Fruit fly (Drosophila melanogaster) whole organism, embryonic: ENCODE measurements around the gene CG4770.

Experiments used
- Aef1 ChIP-seq: fragments of 200-800 bp; sonication (Bioruptor generic); IDR thresholded peaks from 3 replicates; pipeline ENCODE4 v1.3.6; 2022; ENCODE audit warnings: missing biosample characterization, missing genetic modification characterization
- Antp ChIP-seq: fragments of 200-800 bp; sonication (Bioruptor generic); optimal IDR thresholded peaks from 3 replicates; lab custom pipeline; 2016; ENCODE audit warnings: missing biosample characterization, missing genetic modification characterization
- C15 ChIP-seq: fragments of 200-800 bp; sonication (Bioruptor generic); IDR thresholded peaks from 3 replicates; pipeline ENCODE4 v1.3.6; 2022; ENCODE audit warnings: missing biosample characterization, missing genetic modification characterization
- CG10274 ChIP-seq: fragments of 200-800 bp; sonication (Bioruptor generic); optimal IDR thresholded peaks from 3 replicates; lab custom pipeline; 2017; ENCODE audit warnings: missing biosample characterization, mild to moderate bottlenecking, missing genetic modification characterization
- CG10321 ChIP-seq: fragments of 200-800 bp; sonication (Bioruptor generic); IDR thresholded peaks from 2 replicates; pipeline ENCODE4 v1.3.6; 2022; ENCODE audit warnings: missing biosample characterization, missing genetic modification characterization
- CG11093 ChIP-seq: fragments of 200-800 bp; sonication (Bioruptor generic); IDR thresholded peaks from 3 replicates; pipeline ENCODE4 v1.3.6; 2022; ENCODE audit warnings: missing biosample characterization, missing genetic modification characterization
- CG12299 ChIP-seq: fragments of 200-800 bp; sonication (Bioruptor generic); optimal IDR thresholded peaks from 2 replicates; lab custom pipeline; 2018; ENCODE audit warnings: missing biosample characterization, mild to moderate bottlenecking, missing genetic modification characterization
- CG14050 ChIP-seq: fragments of 200-800 bp; sonication (Bioruptor generic); IDR thresholded peaks from 3 replicates; pipeline ENCODE4 v1.3.6; 2022; ENCODE audit warnings: missing biosample characterization, missing genetic modification characterization
- CG15601 ChIP-seq: fragments of 200-800 bp; sonication (Bioruptor generic); optimal IDR thresholded peaks from 3 replicates; lab custom pipeline; 2019; ENCODE audit warnings: missing biosample characterization, mild to moderate bottlenecking, missing genetic modification characterization, moderate library complexity
- CG16815 ChIP-seq: fragments of 200-800 bp; sonication (Bioruptor generic); optimal IDR thresholded peaks from 3 replicates; lab custom pipeline; 2017; ENCODE audit warnings: missing biosample characterization, mild to moderate bottlenecking, missing genetic modification characterization
- CG17568 ChIP-seq: fragments of 200-800 bp; sonication (Bioruptor generic); optimal IDR thresholded peaks from 2 replicates; lab custom pipeline; 2018; ENCODE audit warnings: missing biosample characterization, mild to moderate bottlenecking, missing genetic modification characterization, moderate library complexity
- CG1832 ChIP-seq: fragments of 200-800 bp; sonication (Bioruptor generic); optimal IDR thresholded peaks from 2 replicates; lab custom pipeline; 2017; ENCODE audit warnings: missing biosample characterization, mild to moderate bottlenecking, missing genetic modification characterization, inconsistent platforms
- CG18476 ChIP-seq: fragments of 200-800 bp; sonication (Bioruptor generic); optimal IDR thresholded peaks from 2 replicates; lab custom pipeline; 2016; ENCODE audit warnings: missing biosample characterization, mild to moderate bottlenecking, missing genetic modification characterization
- CG18619 ChIP-seq: fragments of 200-800 bp; sonication (Bioruptor generic); optimal IDR thresholded peaks from 3 replicates; lab custom pipeline; 2017; ENCODE audit warnings: missing biosample characterization, mild to moderate bottlenecking, missing genetic modification characterization
- CG2202 ChIP-seq: fragments of 200-800 bp; sonication (Bioruptor generic); optimal IDR thresholded peaks from 2 replicates; lab custom pipeline; 2018; ENCODE audit warnings: missing biosample characterization, mild to moderate bottlenecking, missing genetic modification characterization
- CG4404 ChIP-seq: fragments of 200-800 bp; sonication (Bioruptor generic); IDR thresholded peaks from 2 replicates; pipeline ENCODE4 v1.3.6; 2022; ENCODE audit warnings: missing biosample characterization, missing genetic modification characterization
- CG6854 ChIP-seq: fragments of 200-800 bp; sonication (Bioruptor generic); optimal IDR thresholded peaks from 3 replicates; lab custom pipeline; 2017; ENCODE audit warnings: missing biosample characterization, mild to moderate bottlenecking, missing genetic modification characterization
- CG8290 ChIP-seq, 3 experiments: fragments of 200-800 bp; sonication (Bioruptor generic); optimal IDR thresholded peaks; 2 replicates each; lab custom pipeline; 2016 to 2019; ENCODE audit warnings: missing biosample characterization in 3 of 3, missing genetic modification characterization in 3 of 3, mild to moderate bottlenecking in 2 of 3, moderate library complexity in 1 of 3
- CHES-1-like ChIP-seq: fragments of 200-800 bp; sonication (Bioruptor generic); optimal IDR thresholded peaks from 2 replicates; lab custom pipeline; 2016; ENCODE audit warnings: missing biosample characterization, missing genetic modification characterization
- Dfd ChIP-seq, 2 experiments: fragments of >200 bp; optimal IDR thresholded peaks; 2 replicates each; lab custom pipeline; 2017; ENCODE audit warnings: missing biosample characterization in 2 of 2, missing genetic modification characterization in 2 of 2
- H2.0 ChIP-seq: fragments of 200-800 bp; sonication (Bioruptor generic); IDR thresholded peaks from 2 replicates; pipeline ENCODE4 v1.3.6; 2022; ENCODE audit warnings: missing biosample characterization, missing genetic modification characterization
- HmgD ChIP-seq: fragments of 200-800 bp; sonication (Bioruptor generic); optimal IDR thresholded peaks from 3 replicates; lab custom pipeline; 2016; ENCODE audit warnings: missing biosample characterization, missing genetic modification characterization
- Hr39 ChIP-seq: fragments of >200 bp; optimal IDR thresholded peaks from 2 replicates; lab custom pipeline; 2017
- Jarid2 ChIP-seq: fragments of 200-800 bp; sonication (Bioruptor generic); optimal IDR thresholded peaks from 3 replicates; lab custom pipeline; 2017; ENCODE audit warnings: mild to moderate bottlenecking, missing biosample characterization, missing genetic modification reagents, missing genetic modification characterization
- Mad ChIP-seq: fragments of 200-800 bp; sonication (Bioruptor generic); optimal IDR thresholded peaks from 2 replicates; lab custom pipeline; 2016; ENCODE audit warnings: missing biosample characterization, missing genetic modification characterization
- NC2α ChIP-seq: fragments of 200-800 bp; sonication (Bioruptor generic); optimal IDR thresholded peaks from 2 replicates; lab custom pipeline; 2016; ENCODE audit warnings: missing biosample characterization, missing genetic modification characterization
- Nf-YA ChIP-seq: fragments of 200-800 bp; sonication (Bioruptor generic); IDR thresholded peaks from 2 replicates; pipeline ENCODE4 v1.3.6; 2022; ENCODE audit warnings: missing biosample characterization, missing genetic modification characterization
- Ptx1 ChIP-seq: fragments of 200-800 bp; sonication (Bioruptor generic); IDR thresholded peaks from 2 replicates; pipeline ENCODE4 v1.3.6; 2022; ENCODE audit warnings: missing biosample characterization, missing genetic modification characterization
- Trl ChIP-seq, 3 experiments: fragments of >200 bp in 2 of 3; fragments of 200-800 bp in 1 of 3; sonication (Bioruptor generic) in 1 of 3; optimal IDR thresholded peaks; 2 replicates in 1 of 3; 3 replicates in 2 of 3; lab custom pipeline; 2016 to 2017; ENCODE audit warnings: missing biosample characterization in 1 of 3, missing genetic modification characterization in 1 of 3
- YL-1 ChIP-seq: fragments of 200-800 bp; sonication (Bioruptor generic); optimal IDR thresholded peaks from 3 replicates; lab custom pipeline; 2017; ENCODE audit warnings: missing biosample characterization, mild to moderate bottlenecking, missing genetic modification characterization
- caup ChIP-seq: fragments of 200-800 bp; sonication (Bioruptor generic); optimal IDR thresholded peaks from 3 replicates; lab custom pipeline; 2017; ENCODE audit warnings: missing biosample characterization, mild to moderate bottlenecking, missing genetic modification characterization, moderate library complexity; ENCODE audit not compliant: severe bottlenecking
- ci ChIP-seq: fragments of 200-800 bp; sonication (Bioruptor generic); IDR thresholded peaks from 3 replicates; pipeline ENCODE4 v1.3.6; 2022; ENCODE audit warnings: missing biosample characterization, missing genetic modification characterization
- cwo ChIP-seq: fragments of 200-800 bp; sonication (Bioruptor generic); optimal IDR thresholded peaks from 3 replicates; lab custom pipeline; 2017; ENCODE audit warnings: missing biosample characterization, missing genetic modification characterization, mild to moderate bottlenecking, moderate library complexity, missing genetic modification reagents
- eyg ChIP-seq: fragments of 200-800 bp; sonication (Bioruptor generic); optimal IDR thresholded peaks from 3 replicates; lab custom pipeline; 2016; ENCODE audit warnings: missing biosample characterization, missing genetic modification characterization
- gsb-n ChIP-seq: fragments of 200-800 bp; sonication (Bioruptor generic); optimal IDR thresholded peaks from 3 replicates; lab custom pipeline; 2018; ENCODE audit warnings: missing biosample characterization, mild to moderate bottlenecking, missing genetic modification characterization
- hbn ChIP-seq: fragments of 200-800 bp; sonication (Bioruptor generic); IDR thresholded peaks from 2 replicates; pipeline ENCODE4 v1.3.6; 2022; ENCODE audit warnings: missing biosample characterization, missing genetic modification characterization; ENCODE audit not compliant: partially characterized antibody
- jigr1 ChIP-seq: fragments of 200-800 bp; sonication (Bioruptor generic); IDR thresholded peaks from 3 replicates; pipeline ENCODE4 v1.3.6; 2022; ENCODE audit warnings: missing biosample characterization, missing genetic modification characterization
- klu ChIP-seq: fragments of 200-800 bp; sonication (Bioruptor generic); IDR thresholded peaks from 2 replicates; pipeline ENCODE4 v1.3.6; 2022; ENCODE audit warnings: missing biosample characterization, missing genetic modification characterization
- lbe ChIP-seq: fragments of 200-800 bp; sonication (Bioruptor generic); optimal IDR thresholded peaks from 2 replicates; lab custom pipeline; 2016; ENCODE audit warnings: missing biosample characterization, mild to moderate bottlenecking, missing genetic modification characterization
- nau ChIP-seq: fragments of 200-800 bp; sonication (Bioruptor generic); optimal IDR thresholded peaks from 3 replicates; lab custom pipeline; 2017; ENCODE audit warnings: missing biosample characterization, mild to moderate bottlenecking, missing genetic modification characterization, missing genetic modification reagents
- nerfin-2 ChIP-seq: fragments of 200-800 bp; sonication (Bioruptor generic); IDR thresholded peaks from 2 replicates; pipeline ENCODE4 v1.3.6; 2022; ENCODE audit warnings: missing biosample characterization, missing genetic modification characterization; ENCODE audit not compliant: partially characterized antibody
- oc ChIP-seq: fragments of 200-800 bp; sonication (Bioruptor generic); optimal IDR thresholded peaks from 2 replicates; lab custom pipeline; 2018; ENCODE audit warnings: missing biosample characterization, mild to moderate bottlenecking, missing genetic modification characterization, moderate library complexity
- prd ChIP-seq, 3 experiments: fragments of >200 bp in 2 of 3; fragments of 200-800 bp in 1 of 3; sonication (Bioruptor generic) in 1 of 3; optimal IDR thresholded peaks in 2 of 3; IDR thresholded peaks in 1 of 3; 2 replicates in 2 of 3; 3 replicates in 1 of 3; pipeline versions ENCODE4 v1.3.6 to Lab custom; 2017 to 2022; ENCODE audit warnings: missing biosample characterization in 1 of 3, missing genetic modification characterization in 1 of 3
- sens ChIP-seq: fragments of 200-800 bp; sonication (Bioruptor generic); peaks from one replicate; lab custom pipeline; 2016; ENCODE audit warnings: missing biosample characterization, missing genetic modification characterization
- sna ChIP-seq: fragments of 200-800 bp; sonication (Bioruptor generic); IDR thresholded peaks from 2 replicates; pipeline ENCODE4 v1.3.6; 2022; ENCODE audit warnings: missing biosample characterization, missing genetic modification characterization; ENCODE audit not compliant: partially characterized antibody
- tin ChIP-seq: fragments of 200-800 bp; sonication (Bioruptor generic); optimal IDR thresholded peaks from 3 replicates; lab custom pipeline; 2016; ENCODE audit warnings: missing biosample characterization, missing genetic modification characterization
- unc-4 ChIP-seq: fragments of 200-800 bp; sonication (Bioruptor generic); IDR thresholded peaks from 2 replicates; pipeline ENCODE4 v1.3.6; 2022; ENCODE audit warnings: missing biosample characterization, missing genetic modification characterization; ENCODE audit not compliant: partially characterized antibody
- zen2 ChIP-seq: fragments of 200-800 bp; sonication (Bioruptor generic); IDR thresholded peaks from 3 replicates; pipeline ENCODE4 v1.3.6; 2022; ENCODE audit warnings: missing biosample characterization, missing genetic modification characterization; ENCODE audit not compliant: partially characterized antibody
- zfh2 ChIP-seq: fragments of 200-800 bp; sonication (Bioruptor generic); optimal IDR thresholded peaks from 2 replicates; lab custom pipeline; 2016; ENCODE audit warnings: missing biosample characterization, missing genetic modification characterization

CG4770 gene

DNA sequence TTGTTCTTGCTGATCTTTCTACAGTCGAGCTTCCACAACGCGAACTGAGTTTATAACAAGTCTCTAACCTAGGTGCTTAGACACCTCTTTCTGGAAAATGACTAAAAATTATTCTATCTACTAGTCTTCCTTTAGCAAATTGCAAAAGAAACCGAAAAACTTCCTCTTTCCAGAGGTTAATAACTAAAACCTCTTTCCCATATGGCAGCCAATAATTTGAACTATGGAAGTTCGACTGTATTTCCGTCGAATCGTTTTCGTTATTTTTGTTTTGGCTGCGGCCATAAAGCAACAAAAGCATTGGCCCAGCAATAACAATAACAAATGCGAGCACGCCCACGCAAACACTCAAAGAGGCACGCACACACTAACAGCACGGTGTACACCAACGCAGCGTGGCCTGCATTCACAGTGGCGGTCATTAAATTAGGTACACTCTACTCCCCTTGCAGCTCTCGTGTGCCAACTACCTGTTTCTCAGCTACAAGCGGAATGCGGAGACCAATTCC is 37.8 kb upstream of the CG4770 start (continued):
- TF ChIP-seq CG12299 (peak; percentile 44), CG4404 (0 out of 2 replicates have a peak, but pooled peaks have one; percentile 16), YL-1 (GFP tag; lab: Kevin White, UChicago) (no peak), H2.0 (peak; percentile 33; the same call in 1 of the 2 replicates), nerfin-2 (GFP tag; lab: Robert Waterston, UW) (no peak), Jarid2 (GFP tag; lab: Kevin White, UChicago) (no peak), hbn (GFP tag; lab: Robert Waterston, UW) (no peak), Ptx1 (GFP tag; lab: Robert Waterston, UW) (peak; percentile 55), Dfd (GFP tag; optimal IDR thresholded peaks at IDR 0.05; lab: Kevin White, UChicago) (no peak), nau (GFP tag; lab: Kevin White, UChicago) (no peak), CG17568 (GFP tag; lab: Kevin White, UChicago) (no peak), CG11093 (GFP tag; lab: Robert Waterston, UW) (0 out of 3 replicates have a peak, but pooled peaks have one; percentile 29), CG1832 (GFP tag; lab: Kevin White, UChicago) (no peak), CG15601 (tag; lab: Kevin White, UChicago) (peak; percentile 56), NC2α (GFP tag; lab: Kevin White, UChicago) (no peak), CG8290 (GFP tag; optimal IDR thresholded peaks at IDR 0.05; lab: Kevin White, UChicago) (no peak), CG8290 (tag; optimal IDR thresholded peaks at IDR 0.05; lab: Kevin White, UChicago) (no peak), Trl (optimal IDR thresholded peaks at IDR 0.05; lab: Kevin White, UChicago) (no peak), Trl (GFP tag; optimal IDR thresholded peaks at IDR 0.05; lab: Kevin White, UChicago) (peak; percentile 49), Mad (GFP tag; lab: Kevin White, UChicago) (no peak), HmgD (GFP tag; lab: Kevin White, UChicago) (no peak), CG6854 (GFP tag; lab: Kevin White, UChicago) (peak; percentile 22), Antp (no peak), zen2 (GFP tag; lab: Robert Waterston, UW) (no peak), eyg (GFP tag; lab: Kevin White, UChicago) (no peak), tin (GFP tag; lab: Kevin White, UChicago) (peak; percentile 21), CG10321 (GFP tag; lab: Robert Waterston, UW) (no peak), sna (GFP tag; lab: Robert Waterston, UW) (no peak), prd (optimal IDR thresholded peaks at IDR 0.05; lab: Kevin White, UChicago) (no peak), prd (GFP tag; IDR thresholded peaks at IDR 0.05; lab: Robert Waterston, UW) (peak; percentile 20; the same call in 1 of the 3 replicates), Nf-YA (GFP tag; lab: Robert Waterston, UW) (0 out of 2 replicates have a peak, but pooled peaks have one; percentile 29), CG2202 (tag; lab: Kevin White, UChicago) (no peak), unc-4 (GFP tag; lab: Robert Waterston, UW) (no peak), gsb-n (tag; lab: Kevin White, UChicago) (no peak), C15 (GFP tag; lab: Robert Waterston, UW) (no peak), Hr39 (lab: Kevin White, UChicago) (no peak), sens (GFP tag; lab: Kevin White, UChicago) (peak; percentile 79), jigr1 (no peak), ci (GFP tag; lab: Robert Waterston, UW) (0 out of 3 replicates have a peak, but pooled peaks have one; percentile 29), Aef1 (GFP tag; lab: Robert Waterston, UW) (peak; percentile 63; the same call in 2 of the 3 replicates), CG18619 (GFP tag; lab: Kevin White, UChicago) (peak; percentile 57), CG18476 (no peak), klu (GFP tag; lab: Robert Waterston, UW) (peak; percentile 22; the same call in 1 of the 2 replicates), CG14050 (peak; percentile 44; the same call in 2 of the 3 replicates), oc (tag; lab: Kevin White, UChicago) (peak; percentile 21), zfh2 (GFP tag; lab: Kevin White, UChicago) (no peak), CHES-1-like (peak; percentile 61), CG16815 (GFP tag; lab: Kevin White, UChicago) (peak; percentile 10), caup (GFP tag; lab: Kevin White, UChicago) (peak; percentile 46), lbe (peak; percentile 47), cwo (peak; percentile 56), CG10274 (no peak)
